Worm (Caenorhabditis elegans) whole organism, L3 larva: ENCODE results near the gene sru-37.

Source experiments
- elt-1 ChIP-seq: fragments of 150-350 bp; optimal IDR thresholded peaks from 2 replicates; lab custom pipeline; 2014; ENCODE audit warnings: missing biosample characterization, missing genetic modification characterization
- fkh-2 ChIP-seq: fragments of 150-350 bp; optimal IDR thresholded peaks from 2 replicates; lab custom pipeline; 2014; ENCODE audit warnings: missing biosample characterization, missing genetic modification reagents, missing genetic modification characterization
- mdl-1 ChIP-seq: fragments of 150-350 bp; optimal IDR thresholded peaks from 2 replicates; lab custom pipeline; 2014; ENCODE audit warnings: missing biosample characterization, missing genetic modification characterization
- nhr-237 ChIP-seq: fragments of 150-350 bp; optimal IDR thresholded peaks from 2 replicates; lab custom pipeline; 2014; ENCODE audit warnings: missing biosample characterization, missing genetic modification characterization
- zag-1 ChIP-seq: fragments of 150-350 bp; optimal IDR thresholded peaks from 2 replicates; lab custom pipeline; 2014; ENCODE audit warnings: missing biosample characterization, missing genetic modification characterization

ce11 chrV:9764552-9764951 is 40.7 kb upstream of the sru-37 start:
- TF ChIP-seq zag-1 (tag; lab: Kevin White, UChicago) (no peak), mdl-1 (tag; lab: Kevin White, UChicago) (no peak), elt-1 (tag; lab: Kevin White, UChicago) (no peak), fkh-2 (tag; lab: Kevin White, UChicago) (no peak), nhr-237 (no peak)
